Worm (Caenorhabditis elegans) whole organism, L2 larva: Measurements from ENCODE around the gene F47B10.4.
A peak's percentile ranks its signal among the peaks of the same experiment; 100 is the strongest.

Experiments used
- F13H6.1 ChIP-seq: sonication (generic microtip); optimal IDR thresholded peaks from 2 replicates; lab custom pipeline; 2016; ENCODE audit warnings: missing genetic modification characterization, missing compliant biosample characterization
- R02D3.7 ChIP-seq: fragments of 150-350 bp; optimal IDR thresholded peaks from 2 replicates; lab custom pipeline; 2014; ENCODE audit warnings: missing biosample characterization, missing genetic modification characterization
- Y55F3AM.14 ChIP-seq: fragments of 200-800 bp; sonication (Bioruptor generic); optimal IDR thresholded peaks from 2 replicates; lab custom pipeline; 2018; ENCODE audit warnings: mild to moderate bottlenecking, missing genetic modification characterization, missing compliant biosample characterization
- ZK546.5 ChIP-seq: sonication (generic microtip); optimal IDR thresholded peaks from 2 replicates; lab custom pipeline; 2017; ENCODE audit warnings: missing biosample characterization, missing genetic modification characterization
- alr-1 ChIP-seq: fragments of 150-350 bp; optimal IDR thresholded peaks from 2 replicates; lab custom pipeline; 2014; ENCODE audit warnings: missing biosample characterization, missing genetic modification characterization
- ama-1 ChIP-seq: fragments of 150-350 bp; optimal IDR thresholded peaks from 2 replicates; lab custom pipeline; 2018; ENCODE audit warnings: inconsistent platforms
- blmp-1 ChIP-seq: sonication (generic microtip); optimal IDR thresholded peaks from 2 replicates; lab custom pipeline; 2017; ENCODE audit warnings: missing genetic modification characterization, mild to moderate bottlenecking, missing compliant biosample characterization, antibody characterized with exemption, moderate library complexity; ENCODE audit not compliant: insufficient read depth
- ceh-16 ChIP-seq: fragments of 150-350 bp; optimal IDR thresholded peaks from 2 replicates; lab custom pipeline; 2014; ENCODE audit warnings: missing biosample characterization, missing genetic modification characterization
- ceh-82 ChIP-seq: fragments of 150-350 bp; optimal IDR thresholded peaks from 2 replicates; lab custom pipeline; 2014; ENCODE audit warnings: missing biosample characterization, missing genetic modification characterization
- crh-2 ChIP-seq: sonication (generic microtip); optimal IDR thresholded peaks from 2 replicates; lab custom pipeline; 2017; ENCODE audit warnings: missing biosample characterization, missing genetic modification characterization
- egl-27 ChIP-seq: sonication (generic microtip); optimal IDR thresholded peaks from 3 replicates; lab custom pipeline; 2017; ENCODE audit warnings: missing biosample characterization, missing genetic modification reagents, missing genetic modification characterization
- elt-1 ChIP-seq: fragments of 150-350 bp; optimal IDR thresholded peaks from 2 replicates; lab custom pipeline; 2014; ENCODE audit warnings: missing biosample characterization, missing genetic modification characterization
- fos-1 ChIP-seq: fragments of 150-350 bp; optimal IDR thresholded peaks from 2 replicates; lab custom pipeline; 2014; ENCODE audit warnings: missing biosample characterization, missing genetic modification characterization
- gmeb-1 ChIP-seq: fragments of 150-350 bp; optimal IDR thresholded peaks from 2 replicates; lab custom pipeline; 2014; ENCODE audit warnings: missing biosample characterization, missing genetic modification characterization
- lin-13 ChIP-seq: fragments of 150-350 bp; optimal IDR thresholded peaks from 2 replicates; lab custom pipeline; 2014; ENCODE audit warnings: missing biosample characterization, missing genetic modification reagents, missing genetic modification characterization
- lsy-2 ChIP-seq, 2 experiments: fragments of 150-350 bp in 1 of 2; sonication (generic microtip) in 1 of 2; optimal IDR thresholded peaks; 2 replicates each; lab custom pipeline; 2014 to 2017; ENCODE audit warnings: missing biosample characterization in 2 of 2, missing genetic modification characterization in 2 of 2
- mab-5 ChIP-seq: fragments of 150-350 bp; optimal IDR thresholded peaks from 2 replicates; lab custom pipeline; 2014; ENCODE audit warnings: missing biosample characterization, missing genetic modification characterization
- mdl-1 ChIP-seq, 2 experiments: fragments of 150-350 bp in 1 of 2; sonication (generic microtip) in 1 of 2; optimal IDR thresholded peaks; 2 replicates each; lab custom pipeline; 2017; ENCODE audit warnings: missing biosample characterization in 2 of 2, missing genetic modification characterization in 2 of 2
- nhr-11 ChIP-seq: fragments of 150-350 bp; optimal IDR thresholded peaks from 2 replicates; lab custom pipeline; 2014; ENCODE audit warnings: missing biosample characterization, missing genetic modification characterization
- nhr-12 ChIP-seq: fragments of 150-350 bp; optimal IDR thresholded peaks from 2 replicates; lab custom pipeline; 2014; ENCODE audit warnings: missing biosample characterization, missing genetic modification characterization
- nhr-129 ChIP-seq: fragments of 150-350 bp; optimal IDR thresholded peaks from 2 replicates; lab custom pipeline; 2014; ENCODE audit warnings: missing biosample characterization, missing genetic modification characterization
- peb-1 ChIP-seq: fragments of 150-350 bp; optimal IDR thresholded peaks from 2 replicates; lab custom pipeline; 2014; ENCODE audit warnings: missing biosample characterization, missing genetic modification characterization
- skn-1 ChIP-seq: sonication (generic microtip); optimal IDR thresholded peaks from 2 replicates; lab custom pipeline; 2017; ENCODE audit warnings: missing biosample characterization, missing genetic modification characterization
- sma-3 ChIP-seq: sonication (generic microtip); optimal IDR thresholded peaks from 2 replicates; lab custom pipeline; 2016; ENCODE audit warnings: missing genetic modification reagents, missing genetic modification characterization, missing compliant biosample characterization
- sma-9 ChIP-seq, 2 experiments: fragments of 150-350 bp in 1 of 2; sonication (generic microtip) in 1 of 2; optimal IDR thresholded peaks; 2 replicates each; lab custom pipeline; 2014 to 2016; ENCODE audit warnings: missing genetic modification characterization in 2 of 2, mild to moderate bottlenecking in 1 of 2, missing biosample characterization in 1 of 2, missing compliant biosample characterization in 1 of 2, missing genetic modification reagents in 1 of 2, moderate library complexity in 1 of 2
- snpc-4 ChIP-seq: fragments of 150-350 bp; optimal IDR thresholded peaks from 2 replicates; lab custom pipeline; 2014; ENCODE audit warnings: missing biosample characterization, missing genetic modification characterization
- unc-62 ChIP-seq: fragments of 150-350 bp; optimal IDR thresholded peaks from 2 replicates; lab custom pipeline; 2014; ENCODE audit warnings: missing biosample characterization, missing genetic modification reagents, missing genetic modification characterization
- ztf-1 ChIP-seq: fragments of 200-800 bp; sonication (Bioruptor generic); conservative IDR thresholded peaks from 2 replicates; pipeline ENCODE4 v1.3.6; 2022; ENCODE audit warnings: missing genetic modification characterization, missing compliant biosample characterization
- ztf-11 ChIP-seq: sonication (generic microtip); optimal IDR thresholded peaks from 2 replicates; lab custom pipeline; 2017; ENCODE audit warnings: missing biosample characterization, missing genetic modification characterization

Gene F47B10.4

DNA sequence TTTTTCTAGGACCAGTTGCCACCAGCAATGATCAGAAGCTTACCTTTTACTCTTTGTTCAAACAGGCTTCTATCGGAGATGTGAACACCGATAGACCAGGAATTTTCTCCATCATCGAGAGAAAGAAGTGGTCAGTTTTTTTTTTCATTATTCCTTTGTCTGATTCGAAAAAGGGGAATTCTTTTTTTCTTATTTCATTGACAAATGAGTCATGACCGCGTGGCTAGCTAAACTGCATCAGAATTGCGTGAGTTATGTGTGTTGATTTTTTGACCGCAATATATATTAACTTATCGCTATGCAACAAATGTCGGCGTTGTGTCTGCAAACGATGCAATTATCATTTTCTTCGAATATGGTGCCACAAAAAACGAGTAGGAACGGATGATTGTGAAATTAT lies 12.4 kb downstream of the F47B10.4 start:
- TF ChIP-seq elt-1 (tag; lab: Kevin White, UChicago) (no peak), sma-9 (GFP tag; optimal IDR thresholded peaks at IDR 0.05; lab: Kevin White, UChicago) (peak; percentile 35), sma-9 (tag; optimal IDR thresholded peaks at IDR 0.05; lab: Kevin White, UChicago) (no peak), fos-1 (tag; lab: Kevin White, UChicago) (peak; percentile 66)

DNA sequence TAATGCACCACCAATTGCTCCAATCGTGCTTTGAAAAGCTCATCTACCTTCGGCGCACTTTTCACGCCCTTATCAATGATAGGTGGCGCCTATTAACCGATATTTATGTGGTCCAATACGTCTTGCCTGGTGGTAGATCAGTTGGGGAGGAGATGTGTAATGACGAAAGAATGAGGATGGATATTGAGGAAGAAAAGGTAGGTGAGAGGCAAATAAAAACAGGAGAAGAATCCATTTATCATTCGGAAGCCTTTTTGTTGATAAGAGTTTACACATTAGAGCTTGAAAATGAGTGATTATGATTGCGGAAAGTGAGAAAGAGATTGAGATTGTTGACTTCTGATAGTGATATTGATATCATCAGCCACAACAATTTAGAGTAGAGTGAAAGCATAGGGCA lies 16.4 kb downstream of the F47B10.4 start:
- TF ChIP-seq ama-1 (lab: Kevin White, UChicago) = no peak
- TF ChIP-seq mab-5 (tag; lab: Kevin White, UChicago) = peak; percentile 19

DNA sequence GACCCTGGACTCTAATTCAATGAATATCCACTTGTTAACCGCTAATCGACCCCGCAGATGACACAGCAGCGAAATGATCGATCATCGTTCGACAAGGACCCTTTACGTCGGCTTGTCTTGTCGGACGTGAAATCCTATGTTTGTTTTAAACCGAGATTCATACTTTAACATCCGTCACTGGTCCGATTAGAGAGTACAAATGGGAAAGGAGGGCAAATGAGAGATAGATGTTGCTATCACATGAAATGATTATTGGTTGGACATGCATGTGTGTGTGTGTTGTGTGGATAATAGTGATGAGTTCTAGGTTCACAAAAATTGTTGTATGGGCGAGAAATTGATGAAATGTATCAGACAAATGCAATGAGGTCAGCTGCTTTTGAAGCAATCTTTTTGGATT lies 18.6 kb downstream of the F47B10.4 start:
- TF ChIP-seq ceh-82 (tag; lab: Kevin White, UChicago) (no peak), R02D3.7 (tag; lab: Kevin White, UChicago) (no peak), ceh-16 (tag; lab: Kevin White, UChicago) (no peak), F13H6.1 (tag; lab: Kevin White, UChicago) (peak; percentile 34), ztf-11 (tag; lab: Kevin White, UChicago) (no peak), nhr-129 (tag; lab: Kevin White, UChicago) (peak; percentile 68), mab-5 (tag; lab: Kevin White, UChicago) (no peak), ztf-1 (no peak), ZK546.5 (no peak), lsy-2 (tag; optimal IDR thresholded peaks at IDR 0.05; lab: Kevin White, UChicago) (peak in 1 of 2 experiments; percentile 35), peb-1 (no peak), nhr-12 (tag; lab: Kevin White, UChicago) (no peak), sma-9 (GFP tag; optimal IDR thresholded peaks at IDR 0.05; lab: Kevin White, UChicago) (peak; percentile 13), sma-9 (tag; optimal IDR thresholded peaks at IDR 0.05; lab: Kevin White, UChicago) (no peak)

DNA sequence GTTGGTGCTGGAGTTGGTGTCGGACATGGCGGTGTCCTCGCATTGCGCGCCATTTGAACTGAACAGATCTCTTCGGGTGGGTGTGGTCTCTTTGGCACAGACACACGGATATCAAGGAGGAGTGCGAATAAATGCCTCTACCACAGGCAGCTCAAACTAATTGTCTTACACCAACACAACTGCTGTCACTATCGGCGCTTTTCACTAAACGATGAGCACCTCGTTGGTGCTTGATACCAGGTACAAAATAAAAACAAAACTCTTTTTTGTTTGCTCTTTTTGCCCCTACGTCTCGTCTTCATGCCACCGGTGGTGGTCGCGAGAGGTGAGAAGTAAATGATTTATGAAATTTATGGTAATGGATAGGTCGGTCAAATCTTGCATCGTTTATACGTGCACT lies 19.7 kb downstream of the F47B10.4 start, which contains the start of gene F47B10.8:
F47B10.8 (minus strand) TSS at position 101 of the 400 bp plus-strand sequence.
- no peak for TF ChIP-seq peb-1
- no peak for TF ChIP-seq nhr-12 (tag; lab: Kevin White, UChicago)
- TF ChIP-seq crh-2 (tag; lab: Kevin White, UChicago) = no peak
- TF ChIP-seq mab-5 (tag; lab: Kevin White, UChicago) = no peak
- TF ChIP-seq sma-9 (GFP tag; optimal IDR thresholded peaks at IDR 0.05; lab: Kevin White, UChicago) = peak; percentile 2
- TF ChIP-seq sma-9 (tag; optimal IDR thresholded peaks at IDR 0.05; lab: Kevin White, UChicago) = no peak

DNA sequence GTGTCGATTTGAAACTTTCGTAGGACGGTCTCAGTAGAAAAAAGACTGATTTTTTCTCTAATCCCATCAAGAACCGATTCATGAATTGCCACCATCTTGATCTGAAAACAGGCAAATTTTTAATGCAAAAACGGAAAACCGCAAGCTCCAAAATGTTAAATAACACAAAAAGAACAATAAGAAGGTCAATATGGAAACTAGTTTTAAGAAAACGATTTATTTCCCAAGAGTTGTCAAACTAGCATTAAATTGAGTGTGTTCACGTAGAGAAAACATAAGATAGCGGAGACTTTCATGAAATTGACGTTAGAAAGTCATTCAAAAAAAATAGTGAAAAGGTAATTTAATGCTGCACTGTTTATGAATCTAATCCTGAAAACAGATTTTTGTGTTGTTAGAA lies 22.9 kb downstream of the F47B10.4 start, which contains the start of gene F47B10.9:
F47B10.9 (minus strand) TSS at position 101 of the 400 bp plus-strand sequence.
- TF ChIP-seq ztf-11 (tag; lab: Kevin White, UChicago) = no peak
- TF ChIP-seq snpc-4 (tag; lab: Kevin White, UChicago) = no peak
- TF ChIP-seq mdl-1 (tag; optimal IDR thresholded peaks at IDR 0.05; lab: Kevin White, UChicago) = no peak
- no peak for TF ChIP-seq alr-1 (tag; lab: Kevin White, UChicago)
- no peak for TF ChIP-seq gmeb-1 (tag; lab: Kevin White, UChicago)
- no peak for TF ChIP-seq lin-13 (GFP tag; lab: Kevin White, UChicago)
- TF ChIP-seq lsy-2 (tag; optimal IDR thresholded peaks at IDR 0.05; lab: Kevin White, UChicago) = no peak
- TF ChIP-seq egl-27 (tag; lab: Kevin White, UChicago) = no peak
- TF ChIP-seq ztf-1 = no peak
- no peak for TF ChIP-seq unc-62 (GFP tag; lab: Kevin White, UChicago)
- TF ChIP-seq ceh-16 (tag; lab: Kevin White, UChicago) = no peak
- no peak for TF ChIP-seq blmp-1 (tag; lab: Kevin White, UChicago)
- TF ChIP-seq skn-1 = no peak
- TF ChIP-seq elt-1 (tag; lab: Kevin White, UChicago) = no peak
- TF ChIP-seq nhr-12 (tag; lab: Kevin White, UChicago) = no peak
- TF ChIP-seq nhr-11 (tag; lab: Kevin White, UChicago) = no peak
- TF ChIP-seq ceh-82 (tag; lab: Kevin White, UChicago) = no peak
- TF ChIP-seq, all 48 proteins: peak for 0

DNA sequence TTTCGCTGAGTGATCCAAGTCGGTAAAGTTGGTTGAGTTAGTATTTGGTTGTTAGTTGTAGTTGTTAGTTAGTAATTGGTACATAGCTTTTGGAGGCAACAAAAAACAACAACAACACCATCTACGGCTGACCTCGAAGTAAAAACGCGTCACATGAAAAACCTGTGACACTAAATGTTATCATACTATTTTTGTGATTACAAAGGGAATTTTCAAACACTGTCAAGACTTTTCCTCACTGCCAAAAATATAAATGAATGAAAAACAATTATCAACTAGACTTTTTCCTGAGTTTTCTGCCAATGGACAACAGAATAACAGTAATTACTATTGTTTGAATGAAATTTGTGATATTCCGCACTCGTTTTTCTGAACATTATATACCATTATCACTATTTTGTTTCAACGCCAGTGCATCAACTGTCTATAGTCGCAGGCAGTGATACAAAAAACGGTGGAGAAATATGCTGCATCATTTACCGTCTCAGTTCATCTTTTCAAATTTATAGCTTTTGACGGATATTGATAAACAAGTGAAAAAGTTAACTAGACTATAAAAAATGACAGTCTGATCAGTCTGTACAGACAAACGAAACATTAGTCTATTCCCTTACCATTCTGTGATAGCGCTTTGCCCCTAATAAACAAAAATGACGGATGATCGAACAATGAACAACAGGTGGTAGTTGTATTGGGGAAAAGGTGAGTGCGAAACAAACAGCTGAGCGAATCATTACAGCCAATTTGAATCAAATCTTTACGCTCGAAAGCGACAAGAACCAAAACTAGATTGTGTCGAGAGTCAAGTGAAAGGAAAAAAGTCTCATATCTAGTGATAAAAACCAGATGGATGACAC lies 23.6 kb downstream of the F47B10.4 start:
- no peak for TF ChIP-seq Y55F3AM.14 (GFP tag; lab: Kevin White, UChicago)
- TF ChIP-seq fos-1 (tag; lab: Kevin White, UChicago) = peak; percentile 39
- TF ChIP-seq nhr-11 (tag; lab: Kevin White, UChicago) = no peak
- TF ChIP-seq blmp-1 (tag; lab: Kevin White, UChicago) = peak; percentile 9
- TF ChIP-seq egl-27 (tag; lab: Kevin White, UChicago) = no peak
- no peak for TF ChIP-seq ceh-16 (tag; lab: Kevin White, UChicago)
- TF ChIP-seq sma-3 (GFP tag; lab: Kevin White, UChicago) = peak; percentile 4
